Fruit fly (Drosophila melanogaster) whole organism, embryonic: Measurements from ENCODE around the gene SMC3.

Source experiments
- CG10147 ChIP-seq: fragments of 200-800 bp; sonication (Bioruptor generic); optimal IDR thresholded peaks from 2 replicates; lab custom pipeline; 2019; ENCODE audit warnings: missing biosample characterization, mild to moderate bottlenecking, missing genetic modification characterization, moderate library complexity
- CG11504 ChIP-seq: fragments of 200-800 bp; sonication (Bioruptor generic); optimal IDR thresholded peaks from 3 replicates; lab custom pipeline; 2019; ENCODE audit warnings: missing biosample characterization, mild to moderate bottlenecking, missing genetic modification characterization, moderate library complexity
- CG12071 ChIP-seq: fragments of 200-800 bp; sonication (Bioruptor generic); optimal IDR thresholded peaks from 3 replicates; lab custom pipeline; 2018; ENCODE audit warnings: missing biosample characterization, mild to moderate bottlenecking, missing genetic modification characterization
- CG12155 ChIP-seq: fragments of 200-800 bp; sonication (Bioruptor generic); optimal IDR thresholded peaks from 3 replicates; lab custom pipeline; 2016; ENCODE audit warnings: missing biosample characterization, missing genetic modification characterization
- CG1233 ChIP-seq: fragments of 200-800 bp; sonication (Bioruptor generic); optimal IDR thresholded peaks from 4 replicates; lab custom pipeline; 2018; ENCODE audit warnings: missing biosample characterization, mild to moderate bottlenecking, missing genetic modification characterization
- CG12769 ChIP-seq: fragments of 200-800 bp; sonication (Bioruptor generic); optimal IDR thresholded peaks from 2 replicates; lab custom pipeline; 2019; ENCODE audit warnings: missing biosample characterization, mild to moderate bottlenecking, missing genetic modification characterization, moderate library complexity
- CG13287 ChIP-seq: fragments of 200-800 bp; sonication (Bioruptor generic); IDR thresholded peaks from 2 replicates; pipeline ENCODE4 v1.3.6; 2022; ENCODE audit warnings: missing biosample characterization, missing genetic modification characterization; ENCODE audit not compliant: partially characterized antibody
- CG13775 ChIP-seq: fragments of 200-800 bp; sonication (Bioruptor generic); optimal IDR thresholded peaks from 3 replicates; lab custom pipeline; 2017; ENCODE audit warnings: missing biosample characterization, mild to moderate bottlenecking, missing genetic modification characterization
- CG14014 ChIP-seq: fragments of 200-800 bp; sonication (Bioruptor generic); IDR thresholded peaks from 2 replicates; pipeline ENCODE4 v1.3.6; 2022; ENCODE audit warnings: missing biosample characterization, missing genetic modification characterization
- CG14441 ChIP-seq: fragments of 200-800 bp; sonication (Bioruptor generic); IDR thresholded peaks from 2 replicates; pipeline ENCODE4 v1.3.6; 2022; ENCODE audit warnings: missing biosample characterization, missing genetic modification characterization
- CG18599 ChIP-seq: fragments of 200-800 bp; sonication (Bioruptor generic); optimal IDR thresholded peaks from 3 replicates; lab custom pipeline; 2017; ENCODE audit warnings: missing biosample characterization, missing genetic modification characterization, mild to moderate bottlenecking, moderate library complexity, missing genetic modification reagents
- CG30403 ChIP-seq: fragments of 200-800 bp; sonication (Bioruptor generic); optimal IDR thresholded peaks from 3 replicates; lab custom pipeline; 2016; ENCODE audit warnings: missing biosample characterization, missing genetic modification characterization
- CG4328 ChIP-seq: fragments of 200-800 bp; sonication (Bioruptor generic); optimal IDR thresholded peaks from 3 replicates; lab custom pipeline; 2017; ENCODE audit warnings: missing biosample characterization, missing genetic modification reagents, missing genetic modification characterization
- CG5245 ChIP-seq: fragments of 200-800 bp; sonication (Bioruptor generic); optimal IDR thresholded peaks from 3 replicates; lab custom pipeline; 2016; ENCODE audit warnings: missing biosample characterization, missing genetic modification characterization
- CG6175 ChIP-seq: fragments of 200-800 bp; sonication (Bioruptor generic); IDR thresholded peaks from 3 replicates; pipeline ENCODE4 v1.3.6; 2022; ENCODE audit warnings: missing biosample characterization, missing genetic modification characterization
- CG6254 ChIP-seq: fragments of 200-800 bp; sonication (Bioruptor generic); optimal IDR thresholded peaks from 3 replicates; lab custom pipeline; 2017; ENCODE audit warnings: mild to moderate bottlenecking, missing biosample characterization, missing genetic modification reagents, missing genetic modification characterization
- CG7271 ChIP-seq: fragments of 200-800 bp; sonication (Bioruptor generic); optimal IDR thresholded peaks from 2 replicates; lab custom pipeline; 2018; ENCODE audit warnings: missing biosample characterization, mild to moderate bottlenecking, missing genetic modification characterization, moderate library complexity
- CG7786 ChIP-seq: fragments of 200-800 bp; sonication (Bioruptor generic); optimal IDR thresholded peaks from 2 replicates; lab custom pipeline; 2016; ENCODE audit warnings: missing biosample characterization, missing genetic modification characterization
- CG8924 ChIP-seq: fragments of 200-800 bp; optimal IDR thresholded peaks from 3 replicates; lab custom pipeline; 2019; ENCODE audit warnings: missing biosample characterization, mild to moderate bottlenecking, missing genetic modification characterization, moderate library complexity
- CG9609 ChIP-seq: fragments of 200-800 bp; sonication (Bioruptor generic); optimal IDR thresholded peaks from 3 replicates; lab custom pipeline; 2016; ENCODE audit warnings: missing biosample characterization, missing genetic modification characterization
- Drgx ChIP-seq: fragments of 200-800 bp; sonication (Bioruptor generic); IDR thresholded peaks from 2 replicates; pipeline ENCODE4 v1.3.6; 2022; ENCODE audit warnings: missing biosample characterization, missing genetic modification characterization
- Fer1 ChIP-seq: fragments of 200-800 bp; sonication (Bioruptor generic); optimal IDR thresholded peaks from 2 replicates; lab custom pipeline; 2017; ENCODE audit warnings: missing biosample characterization, mild to moderate bottlenecking, missing genetic modification characterization
- Gsc ChIP-seq: fragments of 200-800 bp; sonication (Bioruptor generic); IDR thresholded peaks from 2 replicates; pipeline ENCODE4 v1.3.6; 2022; ENCODE audit warnings: missing biosample characterization, missing genetic modification characterization
- HmgD ChIP-seq: fragments of 200-800 bp; sonication (Bioruptor generic); optimal IDR thresholded peaks from 3 replicates; lab custom pipeline; 2016; ENCODE audit warnings: missing biosample characterization, missing genetic modification characterization
- Hr39 ChIP-seq: fragments of >200 bp; optimal IDR thresholded peaks from 2 replicates; lab custom pipeline; 2017
- Myb ChIP-seq: fragments of 200-800 bp; sonication (Bioruptor generic); optimal IDR thresholded peaks from 2 replicates; lab custom pipeline; 2016; ENCODE audit warnings: missing biosample characterization, missing genetic modification characterization
- NK7.1 ChIP-seq: fragments of 200-800 bp; sonication (Bioruptor generic); optimal IDR thresholded peaks from 3 replicates; lab custom pipeline; 2016; ENCODE audit warnings: missing biosample characterization, missing genetic modification characterization
- Ptx1 ChIP-seq: fragments of 200-800 bp; sonication (Bioruptor generic); IDR thresholded peaks from 2 replicates; pipeline ENCODE4 v1.3.6; 2022; ENCODE audit warnings: missing biosample characterization, missing genetic modification characterization
- Ssrp ChIP-seq: fragments of 200-800 bp; sonication (Bioruptor generic); optimal IDR thresholded peaks from 2 replicates; lab custom pipeline; 2018; ENCODE audit warnings: missing biosample characterization, mild to moderate bottlenecking, missing genetic modification characterization, moderate library complexity
- TFAM ChIP-seq: fragments of 200-800 bp; sonication (Bioruptor generic); optimal IDR thresholded peaks from 2 replicates; lab custom pipeline; 2017; ENCODE audit warnings: missing biosample characterization, missing genetic modification characterization, inconsistent platforms
- Trl ChIP-seq, 3 experiments: fragments of >200 bp in 2 of 3; fragments of 200-800 bp in 1 of 3; sonication (Bioruptor generic) in 1 of 3; optimal IDR thresholded peaks; 2 replicates in 1 of 3; 3 replicates in 2 of 3; lab custom pipeline; 2016 to 2017; ENCODE audit warnings: missing biosample characterization in 1 of 3, missing genetic modification characterization in 1 of 3
- ase ChIP-seq: fragments of 200-800 bp; sonication (Bioruptor generic); IDR thresholded peaks from 3 replicates; pipeline ENCODE4 v1.3.6; 2022; ENCODE audit warnings: missing biosample characterization, missing genetic modification characterization
- bsh ChIP-seq, 2 experiments: fragments of 200-800 bp; sonication (Bioruptor generic); optimal IDR thresholded peaks; 2 replicates each; lab custom pipeline; 2017 to 2018; ENCODE audit warnings: mild to moderate bottlenecking in 2 of 2, missing biosample characterization in 2 of 2, missing genetic modification characterization in 2 of 2, moderate library complexity in 1 of 2
- cas ChIP-seq: fragments of 200-800 bp; sonication (Bioruptor generic); IDR thresholded peaks from 2 replicates; pipeline ENCODE4 v1.3.6; 2022; ENCODE audit warnings: missing biosample characterization, missing genetic modification characterization
- gem ChIP-seq: fragments of 200-800 bp; sonication (Bioruptor generic); optimal IDR thresholded peaks from 2 replicates; lab custom pipeline; 2019; ENCODE audit warnings: missing biosample characterization, mild to moderate bottlenecking, missing genetic modification characterization, moderate library complexity
- grau ChIP-seq: fragments of 200-800 bp; optimal IDR thresholded peaks from 3 replicates; lab custom pipeline; 2019; ENCODE audit warnings: missing biosample characterization, mild to moderate bottlenecking, missing genetic modification characterization, moderate library complexity
- nerfin-1 ChIP-seq: fragments of 200-800 bp; sonication (Bioruptor generic); optimal IDR thresholded peaks from 3 replicates; lab custom pipeline; 2019; ENCODE audit warnings: missing biosample characterization, mild to moderate bottlenecking, missing genetic modification characterization, moderate library complexity
- nerfin-2 ChIP-seq: fragments of 200-800 bp; sonication (Bioruptor generic); IDR thresholded peaks from 2 replicates; pipeline ENCODE4 v1.3.6; 2022; ENCODE audit warnings: missing biosample characterization, missing genetic modification characterization; ENCODE audit not compliant: partially characterized antibody
- nom ChIP-seq: fragments of 200-800 bp; sonication (Bioruptor generic); optimal IDR thresholded peaks from 2 replicates; lab custom pipeline; 2017; ENCODE audit warnings: missing biosample characterization, missing genetic modification characterization, mild to moderate bottlenecking, moderate library complexity, missing genetic modification reagents
- pan ChIP-seq, 4 experiments: fragments of >200 bp in 3 of 4; fragments of 200-800 bp in 1 of 4; sonication (Bioruptor generic) in 1 of 4; optimal IDR thresholded peaks in 3 of 4; IDR thresholded peaks in 1 of 4; 2 replicates each; pipeline versions ENCODE4 v1.3.6 to Lab custom; 2017 to 2022; ENCODE audit warnings: missing biosample characterization in 2 of 4, missing genetic modification characterization in 2 of 4, mixed read lengths in 1 of 4
- pum ChIP-seq: fragments of 200-800 bp; sonication (Bioruptor generic); optimal IDR thresholded peaks from 2 replicates; lab custom pipeline; 2016; ENCODE audit warnings: missing biosample characterization, missing genetic modification characterization
- sc ChIP-seq, 3 experiments: fragments of >200 bp in 2 of 3; fragments of 200-800 bp in 1 of 3; sonication (Bioruptor generic) in 1 of 3; optimal IDR thresholded peaks; 2 replicates in 2 of 3; 3 replicates in 1 of 3; lab custom pipeline; 2017; ENCODE audit warnings: mild to moderate bottlenecking in 1 of 3, missing biosample characterization in 1 of 3, missing genetic modification characterization in 1 of 3, missing genetic modification reagents in 1 of 3
- shn ChIP-seq: fragments of 200-800 bp; sonication (Bioruptor generic); optimal IDR thresholded peaks from 3 replicates; lab custom pipeline; 2016; ENCODE audit warnings: missing biosample characterization, missing genetic modification characterization
- stc ChIP-seq: fragments of 200-800 bp; sonication (Bioruptor generic); IDR thresholded peaks from 2 replicates; pipeline ENCODE4 v1.3.6; 2022; ENCODE audit warnings: missing biosample characterization, missing genetic modification characterization
- tll ChIP-seq, 2 experiments: fragments of 200-800 bp in 1 of 2; fragments of >200 bp in 1 of 2; sonication (Bioruptor generic) in 1 of 2; optimal IDR thresholded peaks; 2 replicates each; lab custom pipeline; 2017 to 2019; ENCODE audit warnings: missing biosample characterization in 2 of 2, missing genetic modification characterization in 2 of 2, mild to moderate bottlenecking in 1 of 2, moderate library complexity in 1 of 2
- unc-4 ChIP-seq: fragments of 200-800 bp; sonication (Bioruptor generic); IDR thresholded peaks from 2 replicates; pipeline ENCODE4 v1.3.6; 2022; ENCODE audit warnings: missing biosample characterization, missing genetic modification characterization; ENCODE audit not compliant: partially characterized antibody
- usp ChIP-seq: fragments of >200 bp; optimal IDR thresholded peaks from 2 replicates; lab custom pipeline; 2017; ENCODE audit warnings: missing biosample characterization, missing genetic modification characterization
- zfh2 ChIP-seq: fragments of 200-800 bp; sonication (Bioruptor generic); optimal IDR thresholded peaks from 2 replicates; lab custom pipeline; 2016; ENCODE audit warnings: missing biosample characterization, missing genetic modification characterization

Gene SMC3

DNA sequence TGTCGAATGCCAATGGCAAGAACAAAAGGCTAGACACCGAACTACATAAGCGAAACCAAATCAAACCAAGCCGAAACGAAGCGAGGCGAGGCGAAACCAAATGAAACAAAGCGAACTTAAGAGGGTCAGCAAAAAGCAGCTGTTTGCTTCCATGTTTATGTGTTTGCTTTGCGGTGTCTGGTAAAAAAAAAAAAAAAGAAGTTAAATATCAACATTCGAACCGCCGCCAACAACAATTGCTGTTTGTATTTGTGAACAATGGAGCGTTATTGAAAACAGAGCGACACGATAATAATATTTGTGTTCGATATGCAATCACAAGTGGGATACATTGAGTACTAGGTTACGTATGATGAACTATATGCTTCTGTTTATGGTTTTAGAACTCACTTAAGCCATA is 19.6 kb downstream of the SMC3 start (continued):
- no peak for TF ChIP-seq zfh2 (GFP tag; lab: Kevin White, UChicago)
- no peak for TF ChIP-seq ase (GFP tag; lab: Robert Waterston, UW)
- TF ChIP-seq grau (tag; lab: Kevin White, UChicago), result no peak
- no peak for TF ChIP-seq CG30403 (GFP tag; lab: Kevin White, UChicago)
- TF ChIP-seq CG12071 (GFP tag; lab: Kevin White, UChicago), result peak; percentile 47
- TF ChIP-seq nerfin-2, result no peak
- TF ChIP-seq Myb (GFP tag; lab: Kevin White, UChicago), result no peak
- peak; percentile 29 for TF ChIP-seq CG12769 (tag; lab: Kevin White, UChicago)
- no peak for TF ChIP-seq CG10147
- no peak for TF ChIP-seq NK7.1 (GFP tag; lab: Kevin White, UChicago)
- TF ChIP-seq HmgD (GFP tag; lab: Kevin White, UChicago), result no peak
- peak; percentile 1 for TF ChIP-seq CG11504
- TF ChIP-seq CG9609 (GFP tag; lab: Kevin White, UChicago), result no peak
- TF ChIP-seq CG1233, result no peak
- peak; percentile 55; the same call in 1 of the 2 replicates for TF ChIP-seq CG14014 (GFP tag; lab: Robert Waterston, UW)
- no peak for TF ChIP-seq tll (GFP tag; optimal IDR thresholded peaks at IDR 0.05; lab: Kevin White, UChicago)
- no peak for TF ChIP-seq CG6254 (GFP tag; lab: Kevin White, UChicago)
- peak; percentile 27 for TF ChIP-seq nom (GFP tag; lab: Kevin White, UChicago)
- peak; percentile 64 for TF ChIP-seq CG18599 (GFP tag; lab: Kevin White, UChicago)
- TF ChIP-seq CG13287 (GFP tag; lab: Robert Waterston, UW), result no peak
- TF ChIP-seq CG7786 (GFP tag; lab: Kevin White, UChicago), result no peak
- TF ChIP-seq TFAM (GFP tag; lab: Kevin White, UChicago), result no peak
- TF ChIP-seq, all 482 proteins: peak for 82

DNA sequence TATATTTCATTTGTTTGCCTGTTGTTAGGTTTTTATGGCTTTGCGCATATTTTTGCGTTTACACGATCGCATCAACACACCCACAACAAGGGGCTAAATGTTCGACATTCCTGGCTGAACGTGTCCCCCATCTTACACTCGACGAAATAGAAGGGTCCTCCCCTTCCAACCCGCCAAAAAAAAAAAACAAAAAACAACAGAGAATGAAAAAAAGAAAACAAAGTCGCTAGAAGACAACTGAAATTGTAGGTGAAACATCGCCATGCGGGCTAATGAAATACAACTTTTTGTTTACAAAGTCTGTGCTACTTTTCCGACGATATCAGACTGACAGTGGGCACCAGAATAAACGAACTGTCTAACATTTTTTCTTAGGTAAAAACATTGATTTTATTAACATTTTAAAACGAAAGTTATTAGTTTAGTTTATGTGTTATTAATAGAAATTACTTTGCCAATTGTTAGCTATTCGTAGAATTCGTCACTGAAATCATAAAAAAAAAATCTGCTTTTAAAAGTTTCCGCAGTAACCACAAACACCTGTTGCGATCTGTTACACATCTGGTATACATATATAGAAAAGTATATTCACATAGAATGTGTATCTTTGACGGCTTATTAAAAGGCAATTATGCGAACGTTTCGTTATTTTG is 22.5 kb downstream of the SMC3 start:
- TF ChIP-seq Fer1 (GFP tag; lab: Kevin White, UChicago) (no peak), Ptx1 (GFP tag; lab: Robert Waterston, UW) (peak; percentile 11; the same call in 1 of the 2 replicates), pan (optimal IDR thresholded peaks at IDR 0.05; lab: Kevin White, UChicago) (no peak), pan (GFP tag; optimal IDR thresholded peaks at IDR 0.05 in 1 of 2, IDR thresholded peaks at IDR 0.05 in 1 of 2) (no peak), CG12155 (GFP tag; lab: Kevin White, UChicago) (no peak), CG6254 (GFP tag; lab: Kevin White, UChicago) (no peak), CG5245 (GFP tag; lab: Kevin White, UChicago) (no peak), CG14441 (GFP tag; lab: Robert Waterston, UW) (no peak), CG8924 (no peak), unc-4 (GFP tag; lab: Robert Waterston, UW) (no peak), nerfin-1 (tag; lab: Kevin White, UChicago) (no peak), CG4328 (GFP tag; lab: Kevin White, UChicago) (no peak), Drgx (GFP tag; lab: Robert Waterston, UW) (0 out of 2 replicates have a peak, but pooled peaks have one; percentile 25), CG7271 (tag; lab: Kevin White, UChicago) (no peak), Hr39 (lab: Kevin White, UChicago) (no peak), pum (GFP tag; lab: Kevin White, UChicago) (no peak), cas (GFP tag; lab: Robert Waterston, UW) (no peak), shn (GFP tag; lab: Kevin White, UChicago) (no peak), Trl (optimal IDR thresholded peaks at IDR 0.05; lab: Kevin White, UChicago) (no peak), Trl (GFP tag; optimal IDR thresholded peaks at IDR 0.05; lab: Kevin White, UChicago) (no peak), gem (tag; lab: Kevin White, UChicago) (peak; percentile 44), CG13775 (no peak), Gsc (GFP tag; lab: Robert Waterston, UW) (no peak), sc (optimal IDR thresholded peaks at IDR 0.05; lab: Kevin White, UChicago) (no peak), sc (GFP tag; optimal IDR thresholded peaks at IDR 0.05; lab: Kevin White, UChicago) (no peak), bsh (GFP tag; optimal IDR thresholded peaks at IDR 0.05; lab: Kevin White, UChicago) (no peak), stc (GFP tag; lab: Robert Waterston, UW) (no peak), Ssrp (tag; lab: Kevin White, UChicago) (no peak), CG6175 (GFP tag; lab: Robert Waterston, UW) (no peak), usp (GFP tag; lab: Kevin White, UChicago) (no peak)
